Worm (Caenorhabditis elegans) whole organism, young adult: ENCODE measurements around the gene M176.4.

Experiments used
- D2030.7 ChIP-seq: fragments of 200-800 bp; sonication (Bioruptor generic); IDR thresholded peaks from 2 replicates; pipeline ENCODE4 v1.3.6; 2022; ENCODE audit warnings: missing genetic modification reagents, missing genetic modification characterization, missing compliant biosample characterization
- F22D6.2 ChIP-seq: sonication (generic microtip); optimal IDR thresholded peaks from 2 replicates; lab custom pipeline; 2016; ENCODE audit warnings: mild to moderate bottlenecking, missing genetic modification characterization, missing compliant biosample characterization
- F33H1.4 ChIP-seq: fragments of 200-800 bp; sonication (Bioruptor generic); IDR thresholded peaks from 2 replicates; pipeline ENCODE4 v1.3.6; 2022; ENCODE audit warnings: missing genetic modification reagents, missing genetic modification characterization, missing compliant biosample characterization
- F37B4.10 ChIP-seq: fragments of 200-800 bp; sonication (Bioruptor generic); IDR thresholded peaks from 2 replicates; pipeline ENCODE4 v1.3.6; 2022; ENCODE audit warnings: missing genetic modification characterization, missing compliant biosample characterization
- F55B11.4 ChIP-seq: sonication (generic microtip); optimal IDR thresholded peaks from 2 replicates; lab custom pipeline; 2016; ENCODE audit warnings: missing compliant biosample characterization, missing genetic modification characterization, borderline replicate concordance; ENCODE audit not compliant: insufficient read depth
- F57C9.4 ChIP-seq: sonication (generic microtip); optimal IDR thresholded peaks from 2 replicates; lab custom pipeline; 2017; ENCODE audit warnings: mild to moderate bottlenecking, missing genetic modification characterization, missing compliant biosample characterization
- K11D2.4 ChIP-seq: fragments of 200-800 bp; sonication (Bioruptor generic); IDR thresholded peaks from 2 replicates; pipeline ENCODE4 v1.3.6; 2022; ENCODE audit warnings: missing genetic modification reagents, missing genetic modification characterization, missing compliant biosample characterization
- Y53F4B.3 ChIP-seq: fragments of 200-800 bp; sonication (Bioruptor generic); IDR thresholded peaks from 2 replicates; pipeline ENCODE4 v1.3.6; 2022; ENCODE audit warnings: missing genetic modification reagents, missing genetic modification characterization, missing compliant biosample characterization
- Y53G8AR.9 ChIP-seq: fragments of 200-800 bp; sonication (Bioruptor generic); conservative IDR thresholded peaks from 2 replicates; pipeline ENCODE4 v1.3.6; 2022; ENCODE audit warnings: missing genetic modification reagents, missing genetic modification characterization, missing compliant biosample characterization
- Y95B8A.8 ChIP-seq: fragments of 200-800 bp; sonication (Bioruptor generic); IDR thresholded peaks from 2 replicates; pipeline ENCODE4 v1.3.6; 2022; ENCODE audit warnings: missing genetic modification reagents, missing genetic modification characterization, missing compliant biosample characterization
- ZK185.1 ChIP-seq: sonication (generic microtip); optimal IDR thresholded peaks from 2 replicates; lab custom pipeline; 2016; ENCODE audit warnings: mild to moderate bottlenecking, missing genetic modification characterization, missing compliant biosample characterization; ENCODE audit not compliant: poor library complexity, severe bottlenecking
- ama-1 ChIP-seq, 3 experiments: fragments of 150-350 bp in 1 of 3; sonication (generic microtip) in 2 of 3; optimal IDR thresholded peaks; 2 replicates each; lab custom pipeline; 2014 to 2018; ENCODE audit warnings: missing biosample characterization in 2 of 3, missing genetic modification characterization in 2 of 3, missing genetic modification reagents in 2 of 3
- aptf-2 ChIP-seq: fragments of 200-800 bp; sonication (Bioruptor generic); conservative IDR thresholded peaks from 2 replicates; pipeline ENCODE4 v1.3.6; 2022; ENCODE audit warnings: missing genetic modification reagents, missing genetic modification characterization, missing compliant biosample characterization
- ceh-40 ChIP-seq: fragments of 200-800 bp; sonication (Bioruptor generic); IDR thresholded peaks from 2 replicates; pipeline ENCODE4 v1.3.6; 2022; ENCODE audit warnings: missing genetic modification characterization, missing compliant biosample characterization
- ceh-58 ChIP-seq: fragments of 200-800 bp; sonication (Bioruptor generic); IDR thresholded peaks from 2 replicates; pipeline ENCODE4 v1.3.6; 2022; ENCODE audit warnings: missing genetic modification characterization, missing compliant biosample characterization
- dox-1 ChIP-seq: fragments of 200-800 bp; sonication (Bioruptor generic); IDR thresholded peaks from 2 replicates; pipeline ENCODE4 v1.3.6; 2022; ENCODE audit warnings: missing genetic modification reagents, missing genetic modification characterization, missing compliant biosample characterization
- dpff-1 ChIP-seq: sonication (generic microtip); optimal IDR thresholded peaks from 2 replicates; lab custom pipeline; 2017; ENCODE audit warnings: mild to moderate bottlenecking, missing genetic modification characterization, missing compliant biosample characterization
- dpl-1 ChIP-seq: fragments of 150-350 bp; optimal IDR thresholded peaks from 2 replicates; lab custom pipeline; 2014; ENCODE audit warnings: missing biosample characterization, missing genetic modification reagents, missing genetic modification characterization
- egl-18 ChIP-seq: fragments of 200-800 bp; sonication (Bioruptor generic); IDR thresholded peaks from 2 replicates; pipeline ENCODE4 v1.3.6; 2022; ENCODE audit warnings: missing genetic modification reagents, missing genetic modification characterization, missing compliant biosample characterization
- egl-44 ChIP-seq: fragments of 200-800 bp; sonication (Bioruptor generic); IDR thresholded peaks from 2 replicates; pipeline ENCODE4 v1.3.6; 2022; ENCODE audit warnings: missing genetic modification reagents, missing genetic modification characterization, missing compliant biosample characterization
- egrh-3 ChIP-seq: fragments of 200-800 bp; sonication (Bioruptor generic); IDR thresholded peaks from 2 replicates; pipeline ENCODE4 v1.3.6; 2022; ENCODE audit warnings: missing genetic modification reagents, missing genetic modification characterization, missing compliant biosample characterization
- ekl-4 ChIP-seq: fragments of 200-800 bp; sonication (Bioruptor generic); IDR thresholded peaks from 2 replicates; pipeline ENCODE4 v1.3.6; 2022; ENCODE audit warnings: missing genetic modification reagents, missing genetic modification characterization, missing compliant biosample characterization
- fkh-3 ChIP-seq: sonication (generic microtip); optimal IDR thresholded peaks from 2 replicates; lab custom pipeline; 2016; ENCODE audit warnings: mild to moderate bottlenecking, missing genetic modification characterization, missing compliant biosample characterization
- hlh-12 ChIP-seq: sonication (generic microtip); optimal IDR thresholded peaks from 2 replicates; lab custom pipeline; 2016; ENCODE audit warnings: missing genetic modification characterization, missing compliant biosample characterization
- hmg-1.2 ChIP-seq: fragments of 200-800 bp; sonication (Bioruptor generic); IDR thresholded peaks from 2 replicates; pipeline ENCODE4 v1.3.6; 2022; ENCODE audit warnings: missing genetic modification reagents, missing genetic modification characterization, missing compliant biosample characterization
- let-526 ChIP-seq: fragments of 200-800 bp; sonication (Bioruptor generic); IDR thresholded peaks from 2 replicates; pipeline ENCODE4 v1.3.6; 2022; ENCODE audit warnings: missing genetic modification reagents, missing genetic modification characterization, missing compliant biosample characterization
- lin-35 ChIP-seq, 3 experiments: fragments of 150-350 bp in 2 of 3; sonication (generic microtip) in 1 of 3; optimal IDR thresholded peaks; 2 replicates each; lab custom pipeline; 2014 to 2018; ENCODE audit warnings: missing biosample characterization in 3 of 3, missing genetic modification characterization in 3 of 3, missing genetic modification reagents in 3 of 3
- madf-8 ChIP-seq: fragments of 200-800 bp; sonication (Bioruptor generic); conservative IDR thresholded peaks from 2 replicates; pipeline ENCODE4 v1.3.6; 2022; ENCODE audit warnings: missing genetic modification reagents, missing genetic modification characterization, missing compliant biosample characterization
- mes-4 ChIP-seq: sonication (generic microtip); optimal IDR thresholded peaks from 2 replicates; lab custom pipeline; 2016; ENCODE audit warnings: missing genotype, missing genetic modification characterization, missing compliant biosample characterization
- nfya-2 ChIP-seq: fragments of 200-800 bp; sonication (Bioruptor generic); IDR thresholded peaks from 2 replicates; pipeline ENCODE4 v1.3.6; 2022; ENCODE audit warnings: missing genetic modification reagents, missing genetic modification characterization, missing compliant biosample characterization
- nfyb-1 ChIP-seq: fragments of 200-800 bp; sonication (Bioruptor generic); IDR thresholded peaks from 2 replicates; pipeline ENCODE4 v1.3.6; 2022; ENCODE audit warnings: missing genetic modification reagents, missing genetic modification characterization, missing compliant biosample characterization
- nhr-120 ChIP-seq: fragments of 200-800 bp; sonication (Bioruptor generic); IDR thresholded peaks from 2 replicates; pipeline ENCODE4 v1.3.6; 2022; ENCODE audit warnings: missing genetic modification characterization, missing compliant biosample characterization
- nhr-179 ChIP-seq: sonication (generic microtip); optimal IDR thresholded peaks from 2 replicates; lab custom pipeline; 2016; ENCODE audit warnings: mild to moderate bottlenecking, missing genetic modification characterization, missing compliant biosample characterization
- nhr-27 ChIP-seq: fragments of 200-800 bp; sonication (Bioruptor generic); optimal IDR thresholded peaks from 2 replicates; lab custom pipeline; 2018; ENCODE audit warnings: mild to moderate bottlenecking, missing genetic modification characterization, moderate library complexity, missing compliant biosample characterization
- nhr-80 ChIP-seq: sonication (generic microtip); optimal IDR thresholded peaks from 2 replicates; lab custom pipeline; 2016; ENCODE audit warnings: missing genetic modification characterization, missing compliant biosample characterization
- sea-2 ChIP-seq: fragments of 200-800 bp; sonication (Bioruptor generic); IDR thresholded peaks from 2 replicates; pipeline ENCODE4 v1.3.6; 2022; ENCODE audit warnings: missing genetic modification characterization, missing compliant biosample characterization
- snpc-3.4 ChIP-seq: sonication (generic microtip); optimal IDR thresholded peaks from 2 replicates; lab custom pipeline; 2017; ENCODE audit warnings: missing genetic modification characterization, mild to moderate bottlenecking, missing compliant biosample characterization, antibody characterized with exemption, moderate library complexity, missing genotype, missing genetic modification reagents
- snpc-4 ChIP-seq, 5 experiments: fragments of 150-350 bp in 1 of 5; sonication (generic microtip) in 4 of 5; optimal IDR thresholded peaks; 2 replicates each; lab custom pipeline; 2014 to 2018; ENCODE audit warnings: missing genetic modification characterization in 5 of 5, missing biosample characterization in 3 of 5, antibody characterized with exemption in 2 of 5, mild to moderate bottlenecking in 2 of 5, missing compliant biosample characterization in 2 of 5, missing genotype in 2 of 5, moderate library complexity in 2 of 5, missing genetic modification reagents in 1 of 5
- somi-1 ChIP-seq: fragments of 200-800 bp; sonication (Bioruptor generic); optimal IDR thresholded peaks from 2 replicates; lab custom pipeline; 2018; ENCODE audit warnings: mild to moderate bottlenecking, missing genetic modification characterization, missing compliant biosample characterization
- tbp1 ChIP-seq: fragments of 200-800 bp; sonication (Bioruptor generic); optimal IDR thresholded peaks from 2 replicates; lab custom pipeline; 2018; ENCODE audit warnings: mild to moderate bottlenecking, missing genetic modification characterization, missing compliant biosample characterization
- unc-130 ChIP-seq: sonication (generic microtip); optimal IDR thresholded peaks from 2 replicates; lab custom pipeline; 2016; ENCODE audit warnings: missing genetic modification reagents, missing genetic modification characterization, missing compliant biosample characterization
- zfh-2 ChIP-seq: fragments of 200-800 bp; sonication (Bioruptor generic); conservative IDR thresholded peaks from 2 replicates; pipeline ENCODE4 v1.3.6; 2022; ENCODE audit warnings: missing genetic modification reagents, missing genetic modification characterization, missing compliant biosample characterization
- zim-3 ChIP-seq: sonication (generic microtip); optimal IDR thresholded peaks from 2 replicates; lab custom pipeline; 2017; ENCODE audit warnings: mild to moderate bottlenecking, missing genetic modification characterization, moderate library complexity, missing compliant biosample characterization
- ztf-22 ChIP-seq: fragments of 200-800 bp; sonication (Bioruptor generic); optimal IDR thresholded peaks from 2 replicates; lab custom pipeline; 2018; ENCODE audit warnings: mild to moderate bottlenecking, missing genetic modification characterization, moderate library complexity, missing compliant biosample characterization
- ztf-26 ChIP-seq: sonication (generic microtip); optimal IDR thresholded peaks from 2 replicates; lab custom pipeline; 2017; ENCODE audit warnings: missing genetic modification characterization, missing compliant biosample characterization

Gene M176.4

ce11 chrII:9378174-9378573 is 40.0 kb upstream of the M176.4 start:
- no peak for TF ChIP-seq F55B11.4 (tag; lab: Kevin White, UChicago)
- TF ChIP-seq aptf-2 (GFP tag; lab: Robert Waterston, UW), result no peak
- no peak for TF ChIP-seq snpc-4 (GFP tag; optimal IDR thresholded peaks at IDR 0.05; lab: Kevin White, UChicago)
- TF ChIP-seq snpc-4 (tag; optimal IDR thresholded peaks at IDR 0.05; lab: Kevin White, UChicago), result no peak

ce11 chrII:9379796-9380195 is 38.4 kb upstream of the M176.4 start, which contains the start of gene srh-48:
TSS of gene srh-48 (plus strand) at chrII:9380096.
- TF ChIP-seq ekl-4, result no peak
- no peak for TF ChIP-seq mes-4
- no peak for TF ChIP-seq nhr-120 (GFP tag; lab: Robert Waterston, UW)
- no peak for TF ChIP-seq dpl-1 (GFP tag; lab: Kevin White, UChicago)
- TF ChIP-seq ceh-58 (GFP tag; lab: Robert Waterston, UW), result no peak
- TF ChIP-seq ztf-26 (tag; lab: Kevin White, UChicago), result no peak
- no peak for TF ChIP-seq F37B4.10 (GFP tag; lab: Robert Waterston, UW)
- TF ChIP-seq nfyb-1 (GFP tag; lab: Robert Waterston, UW), result no peak
- TF ChIP-seq let-526 (GFP tag; lab: Robert Waterston, UW), result no peak

ce11 chrII:9385241-9385640 is 32.9 kb upstream of the M176.4 start, which contains the start of gene C06C3.7:
TSS of gene C06C3.7 (plus strand) at chrII:9385541.
- TF ChIP-seq ztf-22 (no peak), nfya-2 (GFP tag; lab: Robert Waterston, UW) (no peak), Y53F4B.3 (GFP tag; lab: Robert Waterston, UW) (no peak), hmg-1.2 (GFP tag; lab: Robert Waterston, UW) (no peak), dpff-1 (tag; lab: Kevin White, UChicago) (no peak), F33H1.4 (GFP tag; lab: Robert Waterston, UW) (no peak), ceh-40 (GFP tag; lab: Robert Waterston, UW) (no peak), ZK185.1 (tag; lab: Kevin White, UChicago) (no peak), D2030.7 (GFP tag; lab: Robert Waterston, UW) (no peak), snpc-3.4 (no peak), egl-44 (GFP tag; lab: Robert Waterston, UW) (no peak), ama-1 (optimal IDR thresholded peaks at IDR 0.05; lab: Kevin White, UChicago) (no peak), ama-1 (GFP tag; optimal IDR thresholded peaks at IDR 0.05; lab: Kevin White, UChicago) (no peak), fkh-3 (tag; lab: Kevin White, UChicago) (no peak), F57C9.4 (tag; lab: Kevin White, UChicago) (no peak), Y53G8AR.9 (GFP tag; lab: Robert Waterston, UW) (no peak), sea-2 (GFP tag; lab: Robert Waterston, UW) (no peak), zim-3 (tag; lab: Kevin White, UChicago) (no peak), unc-130 (GFP tag; lab: Kevin White, UChicago) (no peak), zfh-2 (GFP tag; lab: Robert Waterston, UW) (no peak), F22D6.2 (no peak)

- TF ChIP-seq nhr-80 (tag; lab: Kevin White, UChicago), result no peak
- no peak for TF ChIP-seq tbp1 (GFP tag; lab: Kevin White, UChicago)
- TF ChIP-seq K11D2.4 (GFP tag; lab: Robert Waterston, UW), result no peak
- no peak for TF ChIP-seq nhr-27 (tag; lab: Kevin White, UChicago)
- no peak for TF ChIP-seq egl-18 (GFP tag; lab: Robert Waterston, UW)
- TF ChIP-seq nhr-179 (tag; lab: Kevin White, UChicago), result no peak
- no peak for TF ChIP-seq Y95B8A.8 (GFP tag; lab: Robert Waterston, UW)
- TF ChIP-seq somi-1 (GFP tag; lab: Kevin White, UChicago), result no peak
- no peak for TF ChIP-seq F33H1.4 (GFP tag; lab: Robert Waterston, UW)
- TF ChIP-seq hlh-12 (tag; lab: Kevin White, UChicago), result no peak
- TF ChIP-seq lin-35 (GFP tag; optimal IDR thresholded peaks at IDR 0.05; lab: Kevin White, UChicago), result no peak
- no peak for TF ChIP-seq sea-2 (GFP tag; lab: Robert Waterston, UW)
- no peak for TF ChIP-seq madf-8
- TF ChIP-seq egrh-3 (GFP tag; lab: Robert Waterston, UW), result no peak
- no peak for TF ChIP-seq F55B11.4 (tag; lab: Kevin White, UChicago)
- no peak for TF ChIP-seq dox-1 (GFP tag; lab: Robert Waterston, UW)
These were observed 25.4 kb upstream of the M176.4 start, which contains the start of gene lido-17 for ce11 chrII:9392724-9393123. TSS of gene lido-17 (minus strand) at chrII:9392824.
